Fruit fly (Drosophila melanogaster): ENCODE measurements around the gene Cnot4.

Gene Cnot4

DNA sequence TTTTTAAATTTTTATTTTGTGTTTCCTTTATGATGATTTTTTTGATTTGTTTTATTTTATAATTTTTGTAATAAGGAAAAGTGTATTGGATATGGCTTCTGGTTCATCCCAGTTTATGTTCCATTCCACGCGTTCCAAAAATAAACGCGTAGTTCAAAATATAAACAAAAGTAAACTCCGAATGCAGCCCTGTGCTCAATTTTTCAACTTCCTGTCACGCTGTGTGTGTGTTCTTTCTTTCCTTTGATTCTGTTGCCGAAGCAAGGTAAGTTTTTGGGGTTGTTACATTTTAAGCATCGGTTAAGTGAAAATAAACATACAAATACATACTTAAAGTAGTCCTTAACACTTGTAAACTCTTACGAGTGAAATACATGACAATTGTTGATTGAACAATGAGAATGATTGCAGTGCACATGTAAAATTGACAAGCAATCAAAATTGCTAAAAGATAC is 11.6 kb downstream of the Cnot4 start, which contains the start of the genes Ip259 and RpS27A (continued):
- peak in 1 of 2 experiments; percentile 2 for TF ChIP-seq foxo (GFP tag; optimal IDR thresholded peaks at IDR 0.05)
- TF ChIP-seq br (GFP tag; optimal IDR thresholded peaks at IDR 0.05) = no peak
- peak; percentile 81 for TF ChIP-seq CG9705 (GFP tag; optimal IDR thresholded peaks at IDR 0.05)
- no peak for TF ChIP-seq sv (GFP tag; optimal IDR thresholded peaks at IDR 0.05)
- peak; percentile 39 for TF ChIP-seq Dif (GFP tag; optimal IDR thresholded peaks at IDR 0.05; ENCODE audit: partially characterized antibody)
- TF ChIP-seq dsf (GFP tag; optimal IDR thresholded peaks at IDR 0.05; ENCODE audit: borderline replicate concordance) = peak; percentile 26
- TF ChIP-seq lola (GFP tag; optimal IDR thresholded peaks at IDR 0.05) = no peak
- TF ChIP-seq Rel (GFP tag; optimal IDR thresholded peaks at IDR 0.05) = no peak
- no peak for TF ChIP-seq Rel (tag; optimal IDR thresholded peaks at IDR 0.05)
- peak; percentile 55 for TF ChIP-seq CG32264 (GFP tag; optimal IDR thresholded peaks at IDR 0.05)
- peak; percentile 39 for TF ChIP-seq sage (GFP tag; optimal IDR thresholded peaks at IDR 0.05)
- TF ChIP-seq Myc (optimal IDR thresholded peaks at IDR 0.05) = peak; percentile 70

DNA sequence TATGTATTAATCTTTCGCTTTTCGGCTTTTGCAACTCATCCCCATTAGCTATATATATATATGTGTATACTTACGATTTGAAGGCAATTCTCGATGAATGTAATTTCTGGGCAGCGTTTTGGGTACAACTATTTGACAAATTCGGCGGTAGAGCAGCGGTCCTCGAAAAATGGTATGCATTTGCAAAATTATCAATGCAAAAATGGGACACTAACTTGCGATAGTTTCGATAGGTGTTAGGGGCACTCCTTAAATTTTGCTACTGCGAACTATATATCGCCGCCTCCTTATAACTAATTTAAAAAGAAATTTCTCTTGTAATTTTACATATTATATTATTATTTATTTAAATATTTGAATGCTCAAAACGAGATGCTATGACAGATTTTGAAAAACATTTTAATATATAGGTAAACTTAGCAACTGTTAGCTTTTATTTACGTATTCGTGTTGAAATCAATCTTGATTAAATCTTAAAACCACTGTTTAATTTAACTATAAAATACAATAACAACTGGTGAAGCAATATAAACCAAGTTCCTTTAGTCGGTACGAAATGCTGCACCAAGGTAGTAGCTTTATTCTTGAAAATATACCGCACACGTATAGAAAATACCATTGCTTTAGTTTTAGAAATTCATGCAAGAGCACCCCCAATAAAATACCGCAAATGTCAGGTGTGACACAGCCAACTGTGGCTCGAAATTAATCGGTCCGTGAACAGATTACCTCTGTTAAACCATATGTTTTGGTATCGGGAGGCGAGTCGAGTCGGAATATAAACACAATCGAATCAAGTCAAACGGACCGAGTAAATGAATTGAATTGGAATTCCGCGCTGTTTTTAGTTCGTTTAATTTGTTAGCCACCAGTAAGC is 17.0 kb downstream of the Cnot4 start, which contains the start of the genes CG5355 and Klp31E:
Gene CG5355, minus strand, starts transcription at position 213 of the 877 bp plus-strand sequence.
Gene Klp31E, plus strand, starts transcription at position 767 of the 877 bp plus-strand sequence.
- no peak for TF ChIP-seq fru (GFP tag; optimal IDR thresholded peaks at IDR 0.05)
- peak; percentile 75 for TF ChIP-seq HLH106 (tag; optimal IDR thresholded peaks at IDR 0.05)
- TF ChIP-seq CrebA (GFP tag; optimal IDR thresholded peaks at IDR 0.05; ENCODE audit: borderline replicate concordance) = no peak
- TF ChIP-seq Myc (optimal IDR thresholded peaks at IDR 0.05) = no peak
- TF ChIP-seq Jra (GFP tag; optimal IDR thresholded peaks at IDR 0.05) = no peak
- no peak for TF ChIP-seq dmrt93B (GFP tag; optimal IDR thresholded peaks at IDR 0.05)
- peak; percentile 53 for TF ChIP-seq woc (GFP tag; optimal IDR thresholded peaks at IDR 0.05)
- peak; percentile 49 for TF ChIP-seq Hr83 (GFP tag; optimal IDR thresholded peaks at IDR 0.05; ENCODE audit: poor library complexity, severe bottlenecking)
- TF ChIP-seq Mio (GFP tag; optimal IDR thresholded peaks at IDR 0.05) = no peak
- peak; percentile 5 for TF ChIP-seq tai (GFP tag; optimal IDR thresholded peaks at IDR 0.05)
- TF ChIP-seq Sp1 (GFP tag; optimal IDR thresholded peaks at IDR 0.05) = peak; percentile 61
- TF ChIP-seq CG32264 (GFP tag; optimal IDR thresholded peaks at IDR 0.05) = peak; percentile 28
- peak; percentile 21 for TF ChIP-seq Hnf4 (GFP tag; optimal IDR thresholded peaks at IDR 0.05)
- peak; percentile 44 for TF ChIP-seq CG9705 (GFP tag; optimal IDR thresholded peaks at IDR 0.05)
- TF ChIP-seq lola (GFP tag; optimal IDR thresholded peaks at IDR 0.05) = no peak
- no peak for TF ChIP-seq dsf (GFP tag; optimal IDR thresholded peaks at IDR 0.05; ENCODE audit: borderline replicate concordance)
- TF ChIP-seq Rel (GFP tag; optimal IDR thresholded peaks at IDR 0.05) = no peak
- no peak for TF ChIP-seq Rel (tag; optimal IDR thresholded peaks at IDR 0.05)
- TF ChIP-seq Vsx2 (GFP tag; optimal IDR thresholded peaks at IDR 0.05; ENCODE audit: partially characterized antibody) = no peak
- TF ChIP-seq psq (GFP tag; optimal IDR thresholded peaks at IDR 0.05) = peak; percentile 63
- TF ChIP-seq Abd-B (GFP tag; optimal IDR thresholded peaks at IDR 0.05) = no peak
- TF ChIP-seq OdsH (GFP tag; optimal IDR thresholded peaks at IDR 0.05) = peak; percentile 5
- peak; percentile 41 for TF ChIP-seq ey (GFP tag; optimal IDR thresholded peaks at IDR 0.05)
- TF ChIP-seq jim (GFP tag; optimal IDR thresholded peaks at IDR 0.05) = no peak

DNA sequence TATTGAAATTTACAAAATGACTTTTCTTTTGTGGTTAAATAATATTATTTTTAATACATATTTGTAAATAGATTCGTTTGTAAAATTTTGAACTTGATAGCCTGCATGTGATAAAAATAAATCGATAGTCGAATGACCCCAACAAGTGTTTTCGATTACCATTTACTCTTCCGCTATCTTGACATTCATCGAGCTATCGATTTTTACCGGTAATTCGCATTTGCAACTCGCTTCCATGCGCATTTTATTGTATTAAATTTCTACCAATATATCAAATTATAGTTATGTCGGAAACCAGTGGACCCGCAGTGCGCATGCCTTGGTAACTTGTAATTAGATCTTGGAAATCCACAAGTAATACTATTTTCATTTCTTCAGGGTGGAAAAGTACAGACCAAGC is 22.5 kb downstream of the Cnot4 start, which contains the start of gene RfC3:
Gene RfC3, plus strand, starts transcription at position 210 of the 400 bp plus-strand sequence.
- no peak for TF ChIP-seq brk (GFP tag; optimal IDR thresholded peaks at IDR 0.05)
- TF ChIP-seq pan (optimal IDR thresholded peaks at IDR 0.05) = no peak

DNA sequence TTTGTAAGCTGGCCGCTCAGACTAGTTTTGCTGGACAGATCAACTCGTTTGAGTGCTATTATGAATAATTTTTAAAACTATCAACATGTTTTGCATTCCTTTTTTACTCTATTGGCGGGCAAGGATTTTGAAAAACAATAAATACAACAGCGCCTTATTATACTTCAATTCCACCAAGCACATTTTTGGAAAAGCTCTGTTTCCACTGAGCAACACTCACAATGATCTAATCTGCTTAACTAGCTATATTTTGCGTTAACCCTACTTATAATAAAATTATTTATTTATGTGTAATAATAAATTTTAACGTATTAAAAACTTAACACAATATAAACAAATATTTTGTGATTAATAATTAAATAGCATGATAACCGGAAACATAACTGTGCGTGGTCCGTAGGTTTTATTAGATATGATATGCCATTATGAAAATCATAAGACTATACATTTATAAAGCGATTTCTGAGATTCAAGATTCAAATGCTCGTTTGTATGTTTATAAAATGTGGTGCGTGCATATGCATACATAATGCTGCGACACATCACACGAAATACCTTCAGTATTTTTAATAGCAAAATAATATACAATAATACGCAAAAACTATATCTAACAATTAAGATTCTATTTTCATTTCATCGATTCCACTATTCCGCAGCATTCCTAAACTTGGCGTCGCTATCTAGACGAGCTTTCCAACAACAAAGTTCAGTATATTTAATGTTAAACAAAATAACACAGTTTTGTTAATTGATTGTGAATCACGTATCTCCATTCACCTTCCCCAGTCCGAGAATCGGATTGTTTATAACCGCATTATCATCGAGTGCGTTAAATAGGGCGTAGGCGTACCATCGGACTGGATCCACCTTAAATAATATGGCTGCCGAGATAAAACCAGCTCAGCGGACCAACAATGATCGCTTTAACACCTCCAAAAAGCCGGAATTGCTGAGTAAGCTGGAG is 26.4 kb downstream of the Cnot4 start, which contains the start of the genes pie and Wdfy2:
Gene pie, minus strand, starts transcription at position 138 of the 964 bp plus-strand sequence.
Gene Wdfy2, plus strand, starts transcription at position 649 of the 964 bp plus-strand sequence.
- no peak for TF ChIP-seq Rel (GFP tag; optimal IDR thresholded peaks at IDR 0.05)
- TF ChIP-seq Rel (tag; optimal IDR thresholded peaks at IDR 0.05) = peak; percentile 95
- peak; percentile 99 for TF ChIP-seq N (GFP tag; optimal IDR thresholded peaks at IDR 0.05)
- TF ChIP-seq Abd-B (GFP tag; optimal IDR thresholded peaks at IDR 0.05) = no peak
- no peak for TF ChIP-seq ey (GFP tag; optimal IDR thresholded peaks at IDR 0.05)
- no peak for TF ChIP-seq psq (GFP tag; optimal IDR thresholded peaks at IDR 0.05)
- TF ChIP-seq dmrt93B (GFP tag; optimal IDR thresholded peaks at IDR 0.05) = no peak
- no peak for TF ChIP-seq brk (GFP tag; optimal IDR thresholded peaks at IDR 0.05)
- TF ChIP-seq Dfd (GFP tag; optimal IDR thresholded peaks at IDR 0.05) = no peak
- no peak for TF ChIP-seq usp (GFP tag; optimal IDR thresholded peaks at IDR 0.05)
- TF ChIP-seq br (GFP tag; optimal IDR thresholded peaks at IDR 0.05) = no peak
- no peak for TF ChIP-seq tai (GFP tag; optimal IDR thresholded peaks at IDR 0.05)
- no peak for TF ChIP-seq Hr83 (GFP tag; optimal IDR thresholded peaks at IDR 0.05; ENCODE audit: poor library complexity, severe bottlenecking)
- no peak for TF ChIP-seq CrebA (GFP tag; optimal IDR thresholded peaks at IDR 0.05; ENCODE audit: borderline replicate concordance)
- TF ChIP-seq GATAd (GFP tag; optimal IDR thresholded peaks at IDR 0.05) = no peak
- TF ChIP-seq dsf (GFP tag; optimal IDR thresholded peaks at IDR 0.05; ENCODE audit: borderline replicate concordance) = no peak
- TF ChIP-seq sv (GFP tag; optimal IDR thresholded peaks at IDR 0.05) = no peak
- TF ChIP-seq fru (GFP tag; optimal IDR thresholded peaks at IDR 0.05) = no peak
- no peak for TF ChIP-seq dl (GFP tag; optimal IDR thresholded peaks at IDR 0.05; ENCODE audit: insufficient read depth in 1 of 2, partially characterized antibody in 2 of 2)
- peak; percentile 41 for TF ChIP-seq woc (GFP tag; optimal IDR thresholded peaks at IDR 0.05)
- TF ChIP-seq Sp1 (GFP tag; optimal IDR thresholded peaks at IDR 0.05) = no peak
- TF ChIP-seq lola (GFP tag; optimal IDR thresholded peaks at IDR 0.05) = peak; percentile 79
- TF ChIP-seq Hnf4 (GFP tag; optimal IDR thresholded peaks at IDR 0.05) = no peak
- no peak for TF ChIP-seq h (GFP tag; optimal IDR thresholded peaks at IDR 0.05)
